Worm (Caenorhabditis elegans): ENCODE results near the gene C07G3.8.

DNA sequence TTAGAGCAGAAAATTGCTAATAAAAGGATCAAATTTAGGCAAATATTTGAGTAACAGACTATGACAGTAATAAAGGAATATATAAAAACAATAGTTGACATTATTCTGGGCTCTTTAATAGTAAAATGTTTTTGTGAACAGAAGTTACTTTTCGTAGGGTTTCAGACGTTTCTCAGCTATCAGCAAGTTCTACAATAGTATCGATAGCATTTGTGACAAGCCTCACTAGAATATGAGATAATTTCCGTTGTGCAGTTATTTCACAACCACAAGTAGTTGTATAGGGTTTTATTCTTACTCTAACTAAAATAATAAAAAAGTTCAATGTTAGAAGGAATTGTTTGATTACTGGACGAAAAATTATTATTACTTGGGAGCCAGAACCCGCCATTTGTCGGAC is 44.6 kb upstream of the C07G3.8 start, which contains the start of gene srbc-68:
- TF ChIP-seq ama-1 (optimal IDR thresholded peaks at IDR 0.05) (no peak), nhr-76 (tag; optimal IDR thresholded peaks at IDR 0.05) (no peak), dve-1 (tag; optimal IDR thresholded peaks at IDR 0.05; ENCODE audit: insufficient read depth) (no peak), unc-62 (GFP tag; optimal IDR thresholded peaks at IDR 0.05 in 1 of 2) (no peak), unc-62 (tag; optimal IDR thresholded peaks at IDR 0.05) (no peak), ceh-82 (tag; optimal IDR thresholded peaks at IDR 0.05) (no peak), nhr-77 (tag; optimal IDR thresholded peaks at IDR 0.05) (no peak), ztf-11 (tag; optimal IDR thresholded peaks at IDR 0.05) (no peak), hlh-30 (tag; optimal IDR thresholded peaks at IDR 0.05; ENCODE audit: insufficient read depth) (no peak), fkh-10 (GFP tag; optimal IDR thresholded peaks at IDR 0.05) (no peak), nhr-102 (tag; optimal IDR thresholded peaks at IDR 0.05) (no peak), Y105C5A.15 (GFP tag; IDR thresholded peaks at IDR 0.05) (no peak), skn-1 (tag; optimal IDR thresholded peaks at IDR 0.05) (no peak), hlh-11 (tag; optimal IDR thresholded peaks at IDR 0.05) (no peak)

All from whole organism, L4 larva.